Worm (Caenorhabditis elegans): ENCODE results near the gene his-2.

his-2 gene

ce11 chrV:16040140-16040827, 1.8 kb downstream of the his-2 start, which contains the start of the genes his-4 and his-3:
his-4 (minus strand) TSS chrV:16040515.
his-3 (plus strand) TSS chrV:16040808.
- peak; percentile 76 for TF ChIP-seq swsn-7 (tag; optimal IDR thresholded peaks at IDR 0.05)
- peak; percentile 90 for TF ChIP-seq nhr-85 (tag)
- TF ChIP-seq dpl-1 (GFP tag; optimal IDR thresholded peaks at IDR 0.05) = peak in 1 of 3 experiments; percentile 23
- TF ChIP-seq tbx-2 (tag; optimal IDR thresholded peaks at IDR 0.05) = peak; percentile 20
- TF ChIP-seq ztf-4 (tag; optimal IDR thresholded peaks at IDR 0.05) = peak; percentile 35
- TF ChIP-seq nhr-47 (tag; optimal IDR thresholded peaks at IDR 0.05) = peak; percentile 56
- peak; percentile 54 for TF ChIP-seq snu-23 (GFP tag; optimal IDR thresholded peaks at IDR 0.05)
- peak; percentile 18; the same call in 1 of the 2 replicates for TF ChIP-seq nhr-19 (GFP tag; conservative IDR thresholded peaks at IDR 0.05)
- TF ChIP-seq efl-1 (optimal IDR thresholded peaks at IDR 0.05) = peak; percentile 25 to 52
- TF ChIP-seq efl-1 (GFP tag; optimal IDR thresholded peaks at IDR 0.05 in 1 of 2) = peak in 1 of 2 experiments; percentile 29
- peak; percentile 78 for TF ChIP-seq grh-1 (GFP tag; IDR thresholded peaks at IDR 0.05)
- TF ChIP-seq nhr-71 (tag; optimal IDR thresholded peaks at IDR 0.05) = peak; percentile 69
- TF ChIP-seq rnt-1 (tag; optimal IDR thresholded peaks at IDR 0.05) = peak; percentile 27
- peak; percentile 15 for TF ChIP-seq C16A3.4 (tag; optimal IDR thresholded peaks at IDR 0.05)
- peak; percentile 69 for TF ChIP-seq nhr-20 (tag; optimal IDR thresholded peaks at IDR 0.05)
- TF ChIP-seq efl-3 (GFP tag; optimal IDR thresholded peaks at IDR 0.05) = peak; percentile 60
- TF ChIP-seq lin-35 (GFP tag; optimal IDR thresholded peaks at IDR 0.05) = peak in 1 of 2 experiments; percentile 7
- TF ChIP-seq unc-86 (tag; optimal IDR thresholded peaks at IDR 0.05) = peak; percentile 43
- TF ChIP-seq mep-1 (tag; optimal IDR thresholded peaks at IDR 0.05) = peak; percentile 30
- peak; percentile 15 for TF ChIP-seq blmp-1 (tag; optimal IDR thresholded peaks at IDR 0.05)
- peak in 1 of 2 experiments; percentile 92 for TF ChIP-seq ztf-11 (tag; optimal IDR thresholded peaks at IDR 0.05)
- peak; percentile 79 for TF ChIP-seq lin-14 (GFP tag; optimal IDR thresholded peaks at IDR 0.05)
- peak; percentile 38 for TF ChIP-seq xbp-1 (tag; optimal IDR thresholded peaks at IDR 0.05)
- peak; percentile 76 for TF ChIP-seq nhr-90 (tag; optimal IDR thresholded peaks at IDR 0.05; ENCODE audit: poor library complexity)

- TF ChIP-seq lin-14 (GFP tag; optimal IDR thresholded peaks at IDR 0.05) (no peak), efl-1 (optimal IDR thresholded peaks at IDR 0.05) (no peak), efl-1 (GFP tag; optimal IDR thresholded peaks at IDR 0.05 in 1 of 2) (peak in 1 of 2 experiments; percentile 45)
Measured at ce11 chrV:16036166-16036565, 5.9 kb downstream of the his-2 start, which contains the start of gene T10C6.10. T10C6.10 (plus strand) TSS chrV:16036413.

DNA sequence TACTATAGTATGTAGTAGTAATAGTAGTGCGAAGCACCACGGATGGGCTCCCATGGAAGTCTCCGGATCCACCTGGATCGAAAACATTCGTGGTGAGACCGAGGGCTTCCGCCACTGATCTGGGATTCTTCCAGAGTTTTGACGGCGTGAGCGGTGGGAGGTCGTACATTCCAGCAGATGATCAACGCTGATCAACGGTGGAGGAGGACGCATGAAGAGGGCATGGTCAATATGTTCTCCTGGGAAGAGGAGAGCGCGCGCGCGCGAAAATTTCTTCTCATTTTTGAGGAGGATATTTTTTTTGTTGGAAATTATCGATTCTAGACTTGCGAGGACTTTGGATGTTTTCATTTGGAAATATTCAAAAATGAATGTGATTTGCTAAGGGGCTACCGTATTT, 8.6 kb downstream of the his-2 start:
- TF ChIP-seq ztf-11 (tag; optimal IDR thresholded peaks at IDR 0.05) (no peak), nhr-85 (tag) (no peak), lin-15B (tag; optimal IDR thresholded peaks at IDR 0.05) (no peak), tbx-2 (tag; optimal IDR thresholded peaks at IDR 0.05) (no peak), mdl-1 (tag; optimal IDR thresholded peaks at IDR 0.05) (no peak)

DNA sequence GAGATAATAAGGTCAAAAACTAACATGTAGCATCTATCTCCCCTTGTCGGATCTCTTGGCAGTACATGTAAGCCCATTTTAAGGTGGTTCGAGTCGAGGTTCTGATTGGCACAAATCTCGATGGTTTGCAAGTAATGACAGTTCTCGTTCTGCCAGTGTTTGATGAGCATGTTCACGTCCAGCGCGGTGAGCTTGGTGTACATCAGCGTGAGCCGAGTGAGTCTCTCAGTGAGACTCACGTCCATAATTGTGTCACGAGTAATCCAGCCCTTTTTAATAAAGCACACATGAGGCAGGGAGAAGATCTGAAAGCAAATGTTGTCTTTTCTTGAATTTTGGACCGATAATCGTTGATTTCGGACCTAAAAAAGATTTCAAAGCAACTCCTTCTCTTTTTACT, 9.3 kb downstream of the his-2 start, which contains the start of gene T10C6.16:
Gene T10C6.16, minus strand, starts transcription at position 245 of the 400 bp plus-strand sequence.
- no peak for TF ChIP-seq zip-4 (GFP tag; optimal IDR thresholded peaks at IDR 0.05)
- peak; percentile 18 for TF ChIP-seq nhr-85 (tag)

- no peak for TF ChIP-seq ztf-11 (tag; optimal IDR thresholded peaks at IDR 0.05)
Measured at ce11 chrV:16031571-16031970, 10.5 kb downstream of the his-2 start, which contains the start of gene T10C6.7. T10C6.7 (minus strand) TSS chrV:16031713.

- TF ChIP-seq ceh-63 (GFP tag; optimal IDR thresholded peaks at IDR 0.05) (no peak), efl-1 (optimal IDR thresholded peaks at IDR 0.05) (no peak), efl-1 (GFP tag; optimal IDR thresholded peaks at IDR 0.05 in 1 of 2) (peak in 1 of 2 experiments; percentile 46)
Measured at ce11 chrV:16029237-16029636, 12.8 kb downstream of the his-2 start.
